Fruit fly (Drosophila melanogaster): Measurements from ENCODE around the gene CG43814.

- TF ChIP-seq gl (tag; optimal IDR thresholded peaks at IDR 0.05) (no peak), EcR (GFP tag; optimal IDR thresholded peaks at IDR 0.05) (no peak), CG4496 (GFP tag; IDR thresholded peaks at IDR 0.05) (no peak), CG13204 (GFP tag; optimal IDR thresholded peaks at IDR 0.05) (no peak), CG34367 (tag; optimal IDR thresholded peaks at IDR 0.05) (no peak), CG15710 (tag; optimal IDR thresholded peaks at IDR 0.05) (no peak), rn (GFP tag; IDR thresholded peaks at IDR 0.05) (no peak), CG8159 (tag; optimal IDR thresholded peaks at IDR 0.05) (no peak), CG14655 (GFP tag; optimal IDR thresholded peaks at IDR 0.05) (no peak), CG10348 (GFP tag; IDR thresholded peaks at IDR 0.05) (no peak), Pif1A (GFP tag; optimal IDR thresholded peaks at IDR 0.05) (no peak), CG32121 (GFP tag; IDR thresholded peaks at IDR 0.05) (no peak)
These were observed 16.2 kb downstream of the CG43814 start for dm6 chr2L:18788953-18789352.
